Worm (Caenorhabditis elegans): ENCODE measurements around the gene cogc-4.

Gene cogc-4

ce11 chrII:1412359-1412907, 9.2 kb downstream of the cogc-4 start, which contains the start of gene alkb-1:
TSS of gene alkb-1 (plus strand) at chrII:1412409.
- no peak for TF ChIP-seq mep-1 (tag; optimal IDR thresholded peaks at IDR 0.05)
- TF ChIP-seq nhr-237 (tag; optimal IDR thresholded peaks at IDR 0.05): no peak
- TF ChIP-seq lin-32 (GFP tag; optimal IDR thresholded peaks at IDR 0.05): no peak
- no peak for TF ChIP-seq unc-120 (tag; optimal IDR thresholded peaks at IDR 0.05; ENCODE audit: poor library complexity, severe bottlenecking)
- TF ChIP-seq ces-1 (GFP tag; optimal IDR thresholded peaks at IDR 0.05): no peak
- no peak for TF ChIP-seq ceh-39 (tag; optimal IDR thresholded peaks at IDR 0.05)
- no peak for TF ChIP-seq M03D4.4 (tag; optimal IDR thresholded peaks at IDR 0.05)
- TF ChIP-seq zip-8 (tag; optimal IDR thresholded peaks at IDR 0.05): no peak
- no peak for TF ChIP-seq pha-4 (tag; optimal IDR thresholded peaks at IDR 0.05)
- TF ChIP-seq elt-1 (tag; optimal IDR thresholded peaks at IDR 0.05; ENCODE audit: borderline replicate concordance, insufficient read depth): no peak
- no peak for TF ChIP-seq drap-1 (GFP tag; optimal IDR thresholded peaks at IDR 0.05)
- TF ChIP-seq nhr-76 (tag; optimal IDR thresholded peaks at IDR 0.05): no peak

DNA sequence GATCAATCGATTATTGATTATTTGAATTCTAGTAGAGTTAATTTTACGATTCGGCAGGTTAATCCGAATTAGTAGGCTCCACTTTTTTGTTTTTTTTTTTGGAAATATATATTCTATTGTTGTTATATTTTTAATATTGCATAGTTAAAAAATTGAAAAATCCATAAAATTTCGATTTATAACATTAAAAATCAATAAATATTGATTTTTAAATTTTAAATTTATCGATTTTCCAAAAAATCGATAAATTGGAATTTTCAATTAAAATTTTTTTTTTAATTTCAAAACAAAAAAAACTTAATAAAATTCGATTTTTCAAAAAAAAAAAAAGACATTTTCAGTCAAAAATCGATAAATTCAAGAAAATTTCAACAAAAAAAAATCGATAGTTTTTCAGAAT, 16.8 kb downstream of the cogc-4 start:
- TF ChIP-seq nhr-12 (tag; optimal IDR thresholded peaks at IDR 0.05) (no peak), ham-2 (GFP tag; optimal IDR thresholded peaks at IDR 0.05) (no peak)

ce11 chrII:1420806-1421463, 17.7 kb downstream of the cogc-4 start:
- TF ChIP-seq ham-2 (GFP tag; optimal IDR thresholded peaks at IDR 0.05) (no peak), nhr-2 (tag; optimal IDR thresholded peaks at IDR 0.05) (no peak), mep-1 (tag; optimal IDR thresholded peaks at IDR 0.05) (no peak), lin-13 (tag; optimal IDR thresholded peaks at IDR 0.05) (no peak), flh-1 (GFP tag; optimal IDR thresholded peaks at IDR 0.05) (no peak), hlh-1 (tag; optimal IDR thresholded peaks at IDR 0.05) (no peak), sptf-1 (tag; optimal IDR thresholded peaks at IDR 0.05) (no peak)

DNA sequence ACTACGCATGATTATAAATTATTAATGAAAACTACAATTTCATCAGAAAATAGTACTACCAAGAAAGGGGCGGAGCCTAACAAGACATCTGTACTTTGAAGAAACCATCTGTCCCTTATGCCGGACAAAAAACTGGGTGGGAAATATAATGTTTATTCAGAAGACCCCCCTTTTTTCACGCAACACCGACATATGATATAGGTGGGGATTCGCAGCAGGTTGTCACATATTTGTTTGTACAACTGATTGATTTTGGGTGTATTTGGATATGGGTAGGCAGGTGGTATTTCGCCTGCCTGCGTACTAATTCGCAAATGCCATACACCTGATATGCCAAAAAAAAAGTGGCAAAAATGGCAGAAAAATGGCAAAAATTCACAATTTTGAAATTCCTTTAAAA, 20.4 kb downstream of the cogc-4 start, which contains the start of gene Y51H7C.10:
Gene Y51H7C.10 (minus strand): TSS at position 101 of the 400 bp plus-strand sequence.
- TF ChIP-seq elt-1 (tag; optimal IDR thresholded peaks at IDR 0.05; ENCODE audit: borderline replicate concordance, insufficient read depth): no peak
- no peak for TF ChIP-seq ceh-83 (GFP tag; optimal IDR thresholded peaks at IDR 0.05)
- TF ChIP-seq ces-1 (GFP tag; optimal IDR thresholded peaks at IDR 0.05): no peak
- no peak for TF ChIP-seq nhr-12 (tag; optimal IDR thresholded peaks at IDR 0.05)
- no peak for TF ChIP-seq hlh-1 (tag; optimal IDR thresholded peaks at IDR 0.05)
- no peak for TF ChIP-seq unc-39 (tag; optimal IDR thresholded peaks at IDR 0.05)
- no peak for TF ChIP-seq nhr-2 (tag; optimal IDR thresholded peaks at IDR 0.05)
- TF ChIP-seq drap-1 (GFP tag; optimal IDR thresholded peaks at IDR 0.05): no peak
- TF ChIP-seq ztf-11 (tag; optimal IDR thresholded peaks at IDR 0.05): no peak
- TF ChIP-seq unc-62 (GFP tag; optimal IDR thresholded peaks at IDR 0.05): no peak
- TF ChIP-seq zip-8 (tag; optimal IDR thresholded peaks at IDR 0.05): no peak
- TF ChIP-seq ceh-43 (GFP tag; optimal IDR thresholded peaks at IDR 0.05): no peak
- TF ChIP-seq lin-13 (tag; optimal IDR thresholded peaks at IDR 0.05): no peak
- no peak for TF ChIP-seq snpc-4 (tag; optimal IDR thresholded peaks at IDR 0.05)

DNA sequence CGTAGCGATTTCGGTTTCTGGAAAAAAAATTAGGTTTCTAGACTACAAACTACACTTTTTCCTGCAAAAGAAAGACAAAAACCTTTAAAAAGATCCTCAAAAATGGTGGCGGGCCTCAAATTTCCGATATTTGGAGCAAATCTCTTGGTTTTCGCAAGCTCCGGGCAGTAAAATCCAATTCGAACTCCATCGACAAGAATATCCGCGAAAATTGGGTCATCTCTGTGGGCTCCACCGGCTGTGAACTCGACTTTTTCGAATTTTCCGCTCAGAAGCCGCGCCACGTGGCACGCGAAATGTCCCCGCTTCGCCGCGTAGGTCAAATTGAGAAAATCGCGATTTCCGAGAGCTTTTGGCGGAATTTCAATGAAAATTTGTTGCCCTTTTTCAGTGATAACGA, 33.5 kb downstream of the cogc-4 start:
- TF ChIP-seq sptf-1 (tag; optimal IDR thresholded peaks at IDR 0.05): no peak
- TF ChIP-seq elt-1 (tag; optimal IDR thresholded peaks at IDR 0.05; ENCODE audit: borderline replicate concordance, insufficient read depth): no peak
- TF ChIP-seq lin-32 (GFP tag; optimal IDR thresholded peaks at IDR 0.05): no peak
- TF ChIP-seq lin-13 (tag; optimal IDR thresholded peaks at IDR 0.05): no peak
- no peak for TF ChIP-seq unc-62 (GFP tag; optimal IDR thresholded peaks at IDR 0.05)
- no peak for TF ChIP-seq unc-120 (tag; optimal IDR thresholded peaks at IDR 0.05; ENCODE audit: poor library complexity, severe bottlenecking)
- TF ChIP-seq zip-8 (tag; optimal IDR thresholded peaks at IDR 0.05): no peak
- no peak for TF ChIP-seq mep-1 (tag; optimal IDR thresholded peaks at IDR 0.05)
- no peak for TF ChIP-seq elt-3 (tag; optimal IDR thresholded peaks at IDR 0.05)
- TF ChIP-seq nhr-2 (tag; optimal IDR thresholded peaks at IDR 0.05): no peak
- no peak for TF ChIP-seq flh-1 (GFP tag; optimal IDR thresholded peaks at IDR 0.05)
- TF ChIP-seq blmp-1 (tag; optimal IDR thresholded peaks at IDR 0.05): no peak
- TF ChIP-seq sem-2 (GFP tag; optimal IDR thresholded peaks at IDR 0.05): no peak
- TF ChIP-seq snpc-4 (tag; optimal IDR thresholded peaks at IDR 0.05): no peak
- TF ChIP-seq ces-1 (GFP tag; optimal IDR thresholded peaks at IDR 0.05): no peak
- TF ChIP-seq ztf-11 (tag; optimal IDR thresholded peaks at IDR 0.05): no peak
- no peak for TF ChIP-seq nhr-28 (tag; optimal IDR thresholded peaks at IDR 0.05)
